Fruit fly (Drosophila melanogaster) whole organism, embryonic: ENCODE data around the gene CAH7.

Experiments used
- Aef1 ChIP-seq: fragments of 200-800 bp; sonication (Bioruptor generic); IDR thresholded peaks from 3 replicates; pipeline ENCODE4 v1.3.6; 2022; ENCODE audit warnings: missing biosample characterization, missing genetic modification characterization
- B-H2 ChIP-seq: fragments of 200-800 bp; sonication (Bioruptor generic); optimal IDR thresholded peaks from 2 replicates; lab custom pipeline; 2018; ENCODE audit warnings: missing biosample characterization, mild to moderate bottlenecking, missing genetic modification characterization
- CG10147 ChIP-seq: fragments of 200-800 bp; sonication (Bioruptor generic); optimal IDR thresholded peaks from 2 replicates; lab custom pipeline; 2019; ENCODE audit warnings: missing biosample characterization, mild to moderate bottlenecking, missing genetic modification characterization, moderate library complexity
- CG12155 ChIP-seq: fragments of 200-800 bp; sonication (Bioruptor generic); optimal IDR thresholded peaks from 3 replicates; lab custom pipeline; 2016; ENCODE audit warnings: missing biosample characterization, missing genetic modification characterization
- CG14441 ChIP-seq: fragments of 200-800 bp; sonication (Bioruptor generic); IDR thresholded peaks from 2 replicates; pipeline ENCODE4 v1.3.6; 2022; ENCODE audit warnings: missing biosample characterization, missing genetic modification characterization
- CG15479 ChIP-seq: fragments of 200-800 bp; sonication (Bioruptor generic); optimal IDR thresholded peaks from 3 replicates; lab custom pipeline; 2019; ENCODE audit warnings: missing biosample characterization, mild to moderate bottlenecking, missing genetic modification characterization, moderate library complexity
- CG1603 ChIP-seq: fragments of 200-800 bp; sonication (Bioruptor generic); optimal IDR thresholded peaks from 2 replicates; lab custom pipeline; 2019; ENCODE audit warnings: missing biosample characterization, mild to moderate bottlenecking, missing genetic modification characterization, moderate library complexity
- CG16813 ChIP-seq: fragments of 200-800 bp; sonication (Bioruptor generic); IDR thresholded peaks from 3 replicates; pipeline ENCODE4 v1.3.6; 2022; ENCODE audit warnings: missing biosample characterization, missing genetic modification characterization; ENCODE audit not compliant: partially characterized antibody
- CG16815 ChIP-seq: fragments of 200-800 bp; sonication (Bioruptor generic); optimal IDR thresholded peaks from 3 replicates; lab custom pipeline; 2017; ENCODE audit warnings: missing biosample characterization, mild to moderate bottlenecking, missing genetic modification characterization
- CG18262 ChIP-seq: fragments of 200-800 bp; optimal IDR thresholded peaks from 3 replicates; lab custom pipeline; 2019; ENCODE audit warnings: missing biosample characterization, mild to moderate bottlenecking, missing genetic modification characterization, moderate library complexity
- CG2116 ChIP-seq: fragments of 200-800 bp; sonication (Bioruptor generic); optimal IDR thresholded peaks from 3 replicates; lab custom pipeline; 2018; ENCODE audit warnings: missing biosample characterization, mild to moderate bottlenecking, missing genetic modification characterization
- CG32767 ChIP-seq: fragments of 200-800 bp; sonication (Bioruptor generic); IDR thresholded peaks from 2 replicates; pipeline ENCODE4 v1.3.6; 2022; ENCODE audit warnings: missing biosample characterization, missing genetic modification characterization
- CG34422 ChIP-seq: fragments of 200-800 bp; sonication (Bioruptor generic); IDR thresholded peaks from 3 replicates; pipeline ENCODE4 v1.3.6; 2022; ENCODE audit warnings: missing biosample characterization, missing genetic modification characterization
- CG5180 ChIP-seq: fragments of 200-800 bp; sonication (Bioruptor generic); optimal IDR thresholded peaks from 3 replicates; lab custom pipeline; 2017; ENCODE audit warnings: missing biosample characterization, missing genetic modification characterization, mild to moderate bottlenecking, moderate library complexity, missing genetic modification reagents
- CG5245 ChIP-seq: fragments of 200-800 bp; sonication (Bioruptor generic); optimal IDR thresholded peaks from 3 replicates; lab custom pipeline; 2016; ENCODE audit warnings: missing biosample characterization, missing genetic modification characterization
- CG6654 ChIP-seq: fragments of 200-800 bp; sonication (Bioruptor generic); optimal IDR thresholded peaks from 2 replicates; lab custom pipeline; 2017; ENCODE audit warnings: missing biosample characterization, mild to moderate bottlenecking, missing genetic modification characterization
- CG7372 ChIP-seq: fragments of 200-800 bp; sonication (Bioruptor generic); IDR thresholded peaks from 2 replicates; pipeline ENCODE4 v1.3.6; 2022; ENCODE audit warnings: missing biosample characterization, missing genetic modification characterization
- CG9932 ChIP-seq: fragments of 200-800 bp; sonication (Bioruptor generic); IDR thresholded peaks from 2 replicates; pipeline ENCODE4 v1.3.6; 2022; ENCODE audit warnings: missing biosample characterization, missing genetic modification characterization
- D ChIP-seq, 2 experiments: fragments of 200-800 bp in 1 of 2; fragments of >200 bp in 1 of 2; sonication (Bioruptor generic) in 1 of 2; optimal IDR thresholded peaks; 2 replicates in 1 of 2; 3 replicates in 1 of 2; lab custom pipeline; 2017; ENCODE audit warnings: mild to moderate bottlenecking in 1 of 2, missing biosample characterization in 1 of 2, missing genetic modification characterization in 1 of 2, missing genetic modification reagents in 1 of 2
- Dip3 ChIP-seq: fragments of 200-800 bp; sonication (Bioruptor generic); optimal IDR thresholded peaks from 3 replicates; lab custom pipeline; 2016; ENCODE audit warnings: missing biosample characterization, missing genetic modification characterization
- Drgx ChIP-seq: fragments of 200-800 bp; sonication (Bioruptor generic); IDR thresholded peaks from 2 replicates; pipeline ENCODE4 v1.3.6; 2022; ENCODE audit warnings: missing biosample characterization, missing genetic modification characterization
- HLH54F ChIP-seq: fragments of 200-800 bp; sonication (Bioruptor generic); optimal IDR thresholded peaks from 3 replicates; lab custom pipeline; 2016; ENCODE audit warnings: missing biosample characterization, missing genetic modification characterization
- HmgZ ChIP-seq: fragments of 200-800 bp; sonication (Bioruptor generic); optimal IDR thresholded peaks from 2 replicates; lab custom pipeline; 2018; ENCODE audit warnings: missing biosample characterization, mild to moderate bottlenecking, missing genetic modification characterization
- Hsf ChIP-seq: fragments of 200-800 bp; sonication (Bioruptor generic); optimal IDR thresholded peaks from 3 replicates; lab custom pipeline; 2016; ENCODE audit warnings: missing biosample characterization, missing genetic modification characterization
- Meics ChIP-seq: fragments of 200-800 bp; sonication (Bioruptor generic); optimal IDR thresholded peaks from 2 replicates; lab custom pipeline; 2017; ENCODE audit warnings: missing biosample characterization, mild to moderate bottlenecking, missing genetic modification characterization
- Myb ChIP-seq: fragments of 200-800 bp; sonication (Bioruptor generic); optimal IDR thresholded peaks from 2 replicates; lab custom pipeline; 2016; ENCODE audit warnings: missing biosample characterization, missing genetic modification characterization
- Oli ChIP-seq: fragments of 200-800 bp; sonication (Bioruptor generic); optimal IDR thresholded peaks from 2 replicates; lab custom pipeline; 2018; ENCODE audit warnings: missing biosample characterization, mild to moderate bottlenecking, missing genetic modification characterization, moderate library complexity
- abd-A ChIP-seq: fragments of 200-800 bp; sonication (Bioruptor generic); optimal IDR thresholded peaks from 3 replicates; lab custom pipeline; 2019; ENCODE audit warnings: missing biosample characterization, mild to moderate bottlenecking, missing genetic modification characterization, moderate library complexity
- ap ChIP-seq: fragments of 200-800 bp; sonication (Bioruptor generic); IDR thresholded peaks from 2 replicates; pipeline ENCODE4 v1.3.6; 2022; ENCODE audit warnings: missing biosample characterization, missing genetic modification characterization
- bcd ChIP-seq: fragments of 200-800 bp; sonication (Bioruptor generic); optimal IDR thresholded peaks from 2 replicates; lab custom pipeline; 2017; ENCODE audit warnings: missing biosample characterization, mild to moderate bottlenecking, missing genetic modification characterization
- cas ChIP-seq: fragments of 200-800 bp; sonication (Bioruptor generic); IDR thresholded peaks from 2 replicates; pipeline ENCODE4 v1.3.6; 2022; ENCODE audit warnings: missing biosample characterization, missing genetic modification characterization
- caup ChIP-seq: fragments of 200-800 bp; sonication (Bioruptor generic); optimal IDR thresholded peaks from 3 replicates; lab custom pipeline; 2017; ENCODE audit warnings: missing biosample characterization, mild to moderate bottlenecking, missing genetic modification characterization, moderate library complexity; ENCODE audit not compliant: severe bottlenecking
- ci ChIP-seq: fragments of 200-800 bp; sonication (Bioruptor generic); IDR thresholded peaks from 3 replicates; pipeline ENCODE4 v1.3.6; 2022; ENCODE audit warnings: missing biosample characterization, missing genetic modification characterization
- croc ChIP-seq: fragments of 200-800 bp; sonication (Bioruptor generic); conservative IDR thresholded peaks from 3 replicates; pipeline ENCODE4 v1.3.6; 2022; ENCODE audit warnings: missing biosample characterization, missing genetic modification characterization
- dmrt99B ChIP-seq: fragments of 200-800 bp; sonication (Bioruptor generic); optimal IDR thresholded peaks from 2 replicates; lab custom pipeline; 2018; ENCODE audit warnings: missing biosample characterization, mild to moderate bottlenecking, missing genetic modification characterization, moderate library complexity
- dpn ChIP-seq, 2 experiments: fragments of 200-800 bp; sonication (Bioruptor generic); optimal IDR thresholded peaks; 3 replicates each; lab custom pipeline; 2016; ENCODE audit warnings: missing biosample characterization in 2 of 2, missing genetic modification characterization in 2 of 2
- esg ChIP-seq: fragments of 200-800 bp; sonication (Bioruptor generic); conservative IDR thresholded peaks from 2 replicates; pipeline ENCODE4 v1.3.6; 2022; ENCODE audit warnings: missing biosample characterization, missing genetic modification characterization
- fd3F ChIP-seq: fragments of 200-800 bp; sonication (Bioruptor generic); optimal IDR thresholded peaks from 2 replicates; lab custom pipeline; 2018; ENCODE audit warnings: missing biosample characterization, mild to moderate bottlenecking, missing genetic modification characterization, moderate library complexity
- fu2 ChIP-seq: fragments of 200-800 bp; sonication (Bioruptor generic); optimal IDR thresholded peaks from 2 replicates; lab custom pipeline; 2016; ENCODE audit warnings: missing biosample characterization, missing genetic modification characterization
- gem ChIP-seq: fragments of 200-800 bp; sonication (Bioruptor generic); optimal IDR thresholded peaks from 2 replicates; lab custom pipeline; 2019; ENCODE audit warnings: missing biosample characterization, mild to moderate bottlenecking, missing genetic modification characterization, moderate library complexity
- hkb ChIP-seq, 2 experiments: fragments of 200-800 bp in 1 of 2; fragments of >200 bp in 1 of 2; sonication (Bioruptor generic) in 1 of 2; IDR thresholded peaks in 1 of 2; optimal IDR thresholded peaks in 1 of 2; 2 replicates each; pipeline versions ENCODE4 v1.3.6 to Lab custom; 2017 to 2022; ENCODE audit warnings: missing biosample characterization in 1 of 2, missing genetic modification characterization in 1 of 2
- lilli ChIP-seq: fragments of 200-800 bp; sonication (Bioruptor generic); optimal IDR thresholded peaks from 3 replicates; lab custom pipeline; 2016; ENCODE audit warnings: missing biosample characterization, missing genetic modification characterization
- pnt ChIP-seq: fragments of 200-800 bp; sonication (Bioruptor generic); optimal IDR thresholded peaks from 3 replicates; lab custom pipeline; 2016; ENCODE audit warnings: missing biosample characterization, missing genetic modification characterization
- prd ChIP-seq, 3 experiments: fragments of >200 bp in 2 of 3; fragments of 200-800 bp in 1 of 3; sonication (Bioruptor generic) in 1 of 3; optimal IDR thresholded peaks in 2 of 3; IDR thresholded peaks in 1 of 3; 2 replicates in 2 of 3; 3 replicates in 1 of 3; pipeline versions ENCODE4 v1.3.6 to Lab custom; 2017 to 2022; ENCODE audit warnings: missing biosample characterization in 1 of 3, missing genetic modification characterization in 1 of 3
- seq ChIP-seq: fragments of 200-800 bp; sonication (Bioruptor generic); IDR thresholded peaks from 2 replicates; pipeline ENCODE4 v1.3.6; 2022; ENCODE audit warnings: missing biosample characterization, missing genetic modification characterization
- tap ChIP-seq: fragments of 200-800 bp; optimal IDR thresholded peaks from 3 replicates; lab custom pipeline; 2019; ENCODE audit warnings: missing biosample characterization, mild to moderate bottlenecking, missing genetic modification characterization, moderate library complexity
- ttk ChIP-seq: fragments of 200-800 bp; sonication (Bioruptor generic); IDR thresholded peaks from 2 replicates; pipeline ENCODE4 v2.1.2; 2022; ENCODE audit warnings: missing biosample characterization, missing genetic modification characterization
- usp ChIP-seq: fragments of >200 bp; optimal IDR thresholded peaks from 2 replicates; lab custom pipeline; 2017; ENCODE audit warnings: missing biosample characterization, missing genetic modification characterization
- vvl ChIP-seq: fragments of 200-800 bp; sonication (Bioruptor generic); IDR thresholded peaks from 2 replicates; pipeline ENCODE4 v1.3.6; 2022; ENCODE audit warnings: missing biosample characterization, missing genetic modification characterization

The CAH7 gene

DNA sequence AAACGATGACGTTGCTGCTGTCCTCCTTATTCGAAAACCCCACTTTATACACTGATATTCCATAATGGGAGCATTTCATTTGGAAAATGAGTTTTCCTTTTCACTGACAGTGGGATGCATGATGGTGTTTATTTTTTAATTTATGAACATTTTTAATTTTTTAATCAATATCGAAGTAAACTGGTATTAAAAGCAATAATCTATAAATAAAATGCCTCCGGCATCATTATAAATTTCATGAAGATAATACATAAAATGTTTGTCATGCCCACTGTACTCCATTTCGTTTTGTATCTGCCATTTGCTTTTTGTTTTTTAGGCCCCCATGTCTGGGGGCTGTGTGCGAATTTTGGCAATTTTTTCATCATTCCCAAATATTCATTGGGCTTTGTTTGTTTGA, 18.1 kb downstream of the CAH7 start (continued):
- TF ChIP-seq ttk (GFP tag; lab: Robert Waterston, UW) (peak; percentile 61), prd (optimal IDR thresholded peaks at IDR 0.05; lab: Kevin White, UChicago) (no peak), prd (GFP tag; IDR thresholded peaks at IDR 0.05; lab: Robert Waterston, UW) (peak; percentile 67), CG6654 (no peak), dpn (GFP tag; optimal IDR thresholded peaks at IDR 0.05; lab: Kevin White, UChicago) (peak; percentile 44 to 55), CG16813 (no peak), fd3F (GFP tag; lab: Kevin White, UChicago) (peak; percentile 51), seq (peak; percentile 34; the same call in 1 of the 2 replicates), cas (GFP tag; lab: Robert Waterston, UW) (peak; percentile 51; the same call in 1 of the 2 replicates), D (optimal IDR thresholded peaks at IDR 0.05; lab: Kevin White, UChicago) (no peak), D (GFP tag; optimal IDR thresholded peaks at IDR 0.05; lab: Kevin White, UChicago) (peak; percentile 26), CG16815 (GFP tag; lab: Kevin White, UChicago) (peak; percentile 8), Meics (GFP tag; lab: Kevin White, UChicago) (peak; percentile 75), bcd (GFP tag; lab: Kevin White, UChicago) (peak; percentile 39), CG32767 (peak; percentile 66), esg (peak; percentile 72), CG9932 (GFP tag; lab: Robert Waterston, UW) (peak; percentile 52), dmrt99B (tag; lab: Kevin White, UChicago) (peak; percentile 76), CG18262 (tag; lab: Kevin White, UChicago) (peak; percentile 59), Hsf (peak; percentile 40), CG34422 (0 out of 3 replicates have a peak, but pooled peaks have one; percentile 36), pnt (GFP tag; lab: Kevin White, UChicago) (peak; percentile 20), HLH54F (GFP tag; lab: Kevin White, UChicago) (peak; percentile 2), Aef1 (GFP tag; lab: Robert Waterston, UW) (no peak; the same call in 2 of the 3 replicates), CG12155 (GFP tag; lab: Kevin White, UChicago) (peak; percentile 47), lilli (GFP tag; lab: Kevin White, UChicago) (peak; percentile 51), ci (GFP tag; lab: Robert Waterston, UW) (peak; percentile 81), CG5245 (GFP tag; lab: Kevin White, UChicago) (peak; percentile 23), B-H2 (GFP tag; lab: Kevin White, UChicago) (no peak), ap (GFP tag; lab: Robert Waterston, UW) (peak; percentile 39; the same call in 1 of the 2 replicates), vvl (GFP tag; lab: Robert Waterston, UW) (peak; percentile 81), usp (GFP tag; lab: Kevin White, UChicago) (no peak), Dip3 (peak; percentile 37), fu2 (GFP tag; lab: Kevin White, UChicago) (no peak), gem (tag; lab: Kevin White, UChicago) (peak; percentile 82), CG14441 (peak; percentile 71), HmgZ (tag; lab: Kevin White, UChicago) (peak; percentile 26), Oli (tag; lab: Kevin White, UChicago) (peak; percentile 70), hkb (optimal IDR thresholded peaks at IDR 0.05; lab: Kevin White, UChicago) (no peak), hkb (GFP tag; IDR thresholded peaks at IDR 0.05; lab: Robert Waterston, UW) (peak; percentile 78), Myb (GFP tag; lab: Kevin White, UChicago) (peak; percentile 8), CG7372 (GFP tag; lab: Robert Waterston, UW) (peak; percentile 35; the same call in 1 of the 2 replicates), CG2116 (peak; percentile 10), abd-A (peak; percentile 56), CG10147 (GFP tag; lab: Kevin White, UChicago) (peak; percentile 75), CG5180 (peak; percentile 11), tap (tag; lab: Kevin White, UChicago) (peak; percentile 45), Drgx (GFP tag; lab: Robert Waterston, UW) (peak; percentile 88), caup (GFP tag; lab: Kevin White, UChicago) (peak; percentile 56), CG15479 (GFP tag; lab: Kevin White, UChicago) (no peak), croc (GFP tag; lab: Robert Waterston, UW) (peak; percentile 23; the same call in 1 of the 3 replicates), CG1603 (tag; lab: Kevin White, UChicago) (peak; percentile 9)
